Worm (Caenorhabditis elegans): ENCODE data around the gene mrpl-11.

DNA sequence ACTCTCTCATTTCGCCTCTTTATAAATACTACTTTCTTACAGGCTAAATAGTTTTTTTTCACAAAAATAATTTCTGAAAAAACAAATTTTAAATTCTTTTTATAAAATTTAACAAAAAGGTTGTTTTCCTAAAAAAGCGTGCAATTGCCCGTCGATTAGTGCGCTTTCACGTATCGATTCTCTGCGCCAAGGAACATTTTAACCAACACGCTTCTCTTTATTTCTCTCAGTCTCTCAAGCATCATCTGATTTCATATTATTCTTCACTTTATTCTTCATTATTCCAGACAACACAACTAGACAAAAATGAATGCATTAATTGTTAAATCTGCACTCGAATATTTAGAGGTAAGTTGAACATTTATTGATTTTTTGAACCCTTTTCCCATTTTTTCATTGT lies 27.8 kb upstream of the mrpl-11 start, which contains the start of gene B0303.4:
- TF ChIP-seq ama-1 (optimal IDR thresholded peaks at IDR 0.05) (no peak), hmg-4 (GFP tag; optimal IDR thresholded peaks at IDR 0.05) (no peak), aly-1 (tag; optimal IDR thresholded peaks at IDR 0.05) (no peak), hmbx-1 (tag; optimal IDR thresholded peaks at IDR 0.05) (no peak)
